Fruit fly (Drosophila melanogaster): ENCODE results near the gene ppk18.

ppk18 gene

DNA sequence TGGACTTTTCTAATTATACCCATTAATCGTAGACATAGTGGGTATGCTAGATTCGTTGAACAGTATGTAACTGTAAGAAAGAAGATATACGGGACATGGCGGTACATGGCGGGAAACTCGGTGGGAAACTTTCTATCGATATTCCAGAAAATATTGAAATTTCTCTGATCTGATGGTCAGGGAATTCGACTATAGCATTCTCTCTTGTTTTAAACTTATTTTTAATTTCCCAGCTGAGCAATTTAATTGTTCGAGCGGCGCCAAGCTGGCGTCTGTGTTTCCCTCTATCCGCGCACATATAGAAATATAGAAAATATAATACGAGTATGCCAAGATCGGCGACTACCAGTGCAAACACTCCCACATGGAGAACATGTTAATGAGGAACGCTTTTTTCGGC lies 8.4 kb upstream of the ppk18 start (continued):
- TF ChIP-seq Rx (GFP tag; IDR thresholded peaks at IDR 0.05) (no peak), bsh (GFP tag; optimal IDR thresholded peaks at IDR 0.05) (peak in 1 of 2 experiments; percentile 32), Atf6 (GFP tag; IDR thresholded peaks at IDR 0.05) (peak; percentile 67), Jarid2 (GFP tag; optimal IDR thresholded peaks at IDR 0.05) (no peak), CG32767 (GFP tag; IDR thresholded peaks at IDR 0.05) (0 out of 2 replicates have a peak, but pooled peaks have one; percentile 16), Nf-YA (GFP tag; IDR thresholded peaks at IDR 0.05) (no peak), sug (tag; optimal IDR thresholded peaks at IDR 0.05) (peak; percentile 6), cwo (GFP tag; optimal IDR thresholded peaks at IDR 0.05) (peak; percentile 4), hth (optimal IDR thresholded peaks at IDR 0.05) (no peak), CG7745 (tag; optimal IDR thresholded peaks at IDR 0.05) (no peak), Sox100B (GFP tag; optimal IDR thresholded peaks at IDR 0.05) (no peak), CG11560 (tag; IDR thresholded peaks at IDR 0.05) (no peak), CG18476 (GFP tag; optimal IDR thresholded peaks at IDR 0.05) (no peak), CG11085 (GFP tag; IDR thresholded peaks at IDR 0.05) (0 out of 2 replicates have a peak, but pooled peaks have one; percentile 34), lab (GFP tag; optimal IDR thresholded peaks at IDR 0.05) (peak; percentile 34), jing (GFP tag; optimal IDR thresholded peaks at IDR 0.05) (no peak), Aef1 (GFP tag; IDR thresholded peaks at IDR 0.05) (no peak), Ets97D (GFP tag; optimal IDR thresholded peaks at IDR 0.05) (no peak), Poxn (GFP tag; IDR thresholded peaks at IDR 0.05) (no peak), esg (GFP tag; conservative IDR thresholded peaks at IDR 0.05) (no peak), Dad (GFP tag; optimal IDR thresholded peaks at IDR 0.05) (no peak), CG3838 (GFP tag; optimal IDR thresholded peaks at IDR 0.05) (no peak), CG11247 (GFP tag; IDR thresholded peaks at IDR 0.05) (0 out of 2 replicates have a peak, but pooled peaks have one; percentile 13), Deaf1 (tag; optimal IDR thresholded peaks at IDR 0.05) (peak; percentile 7), CG10654 (GFP tag; optimal IDR thresholded peaks at IDR 0.05) (no peak), fd96Cb (tag; optimal IDR thresholded peaks at IDR 0.05) (no peak), Oaz (GFP tag; IDR thresholded peaks at IDR 0.05) (no peak), vnd (GFP tag; IDR thresholded peaks at IDR 0.05; ENCODE audit: partially characterized antibody) (no peak), Camta (GFP tag; optimal IDR thresholded peaks at IDR 0.05) (no peak), ham (GFP tag; IDR thresholded peaks at IDR 0.05) (no peak), lilli (GFP tag; optimal IDR thresholded peaks at IDR 0.05) (peak; percentile 32), B-H2 (GFP tag; optimal IDR thresholded peaks at IDR 0.05) (no peak), insv (GFP tag; optimal IDR thresholded peaks at IDR 0.05) (no peak), pho (GFP tag; optimal IDR thresholded peaks at IDR 0.05) (no peak), CG33213 (GFP tag; optimal IDR thresholded peaks at IDR 0.05) (no peak), abd-A (tag; optimal IDR thresholded peaks at IDR 0.05) (no peak), Elba2 (GFP tag; optimal IDR thresholded peaks at IDR 0.05) (no peak), CG17912 (GFP tag; optimal IDR thresholded peaks at IDR 0.05) (no peak), Max (GFP tag; optimal IDR thresholded peaks at IDR 0.05) (no peak), CG18764 (GFP tag; optimal IDR thresholded peaks at IDR 0.05) (no peak), scrt (GFP tag; optimal IDR thresholded peaks at IDR 0.05) (no peak), ATbp (GFP tag; optimal IDR thresholded peaks at IDR 0.05) (no peak), mirr (GFP tag; optimal IDR thresholded peaks at IDR 0.05) (no peak), gem (tag; optimal IDR thresholded peaks at IDR 0.05) (peak; percentile 61), CG2875 (GFP tag; optimal IDR thresholded peaks at IDR 0.05) (no peak), CG11398 (GFP tag; optimal IDR thresholded peaks at IDR 0.05) (no peak), gfzf (GFP tag; optimal IDR thresholded peaks at IDR 0.05) (no peak), aop (GFP tag; IDR thresholded peaks at IDR 0.05) (no peak), CG34224 (GFP tag; IDR thresholded peaks at IDR 0.05; ENCODE audit: partially characterized antibody) (no peak), CG9609 (GFP tag; optimal IDR thresholded peaks at IDR 0.05) (no peak), sens (GFP tag) (peak; percentile 51), CG18619 (GFP tag; optimal IDR thresholded peaks at IDR 0.05) (peak; percentile 7)
